Fruit fly (Drosophila melanogaster): ENCODE data around the gene Itpr.

The Itpr gene

dm6 chr3R:5518627-5519026 lies 1.7 kb downstream of the Itpr start (continued):
- TF ChIP-seq CG8319 (GFP tag; optimal IDR thresholded peaks at IDR 0.05): peak; percentile 51
- no peak for TF ChIP-seq CG9139 (GFP tag; optimal IDR thresholded peaks at IDR 0.05)
- peak; percentile 40 for TF ChIP-seq CG11902 (GFP tag; optimal IDR thresholded peaks at IDR 0.05)
- peak; percentile 52 for TF ChIP-seq Sox15 (GFP tag; optimal IDR thresholded peaks at IDR 0.05)
- peak; percentile 80 for TF ChIP-seq CG3919 (GFP tag; optimal IDR thresholded peaks at IDR 0.05)
- TF ChIP-seq CG10631 (GFP tag; optimal IDR thresholded peaks at IDR 0.05): peak; percentile 68
- TF ChIP-seq Smox (GFP tag; optimal IDR thresholded peaks at IDR 0.05): peak; percentile 53
- TF ChIP-seq achi (GFP tag; optimal IDR thresholded peaks at IDR 0.05): peak; percentile 65
- TF ChIP-seq dac (GFP tag; optimal IDR thresholded peaks at IDR 0.05): peak; percentile 43
- no peak for TF ChIP-seq Eip93F (GFP tag; optimal IDR thresholded peaks at IDR 0.05)
- no peak for TF ChIP-seq fd85E (GFP tag; optimal IDR thresholded peaks at IDR 0.05)
- TF ChIP-seq CG11762 (GFP tag; optimal IDR thresholded peaks at IDR 0.05; ENCODE audit: insufficient read depth): peak; percentile 11
- peak; percentile 78 for TF ChIP-seq CG32006 (GFP tag; optimal IDR thresholded peaks at IDR 0.05)
- peak; percentile 71 for TF ChIP-seq Hr4 (GFP tag; optimal IDR thresholded peaks at IDR 0.05)
- TF ChIP-seq CG3032 (tag; optimal IDR thresholded peaks at IDR 0.05): peak; percentile 48
- peak; percentile 74 for TF ChIP-seq CG10669 (GFP tag; optimal IDR thresholded peaks at IDR 0.05)
- TF ChIP-seq CG6163 (GFP tag; IDR thresholded peaks at IDR 0.05): peak; percentile 80
- TF ChIP-seq ss (GFP tag; optimal IDR thresholded peaks at IDR 0.05): peak; percentile 40 to 93
- peak; percentile 74 for TF ChIP-seq pdm3 (GFP tag; optimal IDR thresholded peaks at IDR 0.05)
- peak; percentile 41 for TF ChIP-seq CG1621 (tag; optimal IDR thresholded peaks at IDR 0.05)

dm6 chr3R:5519789-5520188 lies 2.9 kb downstream of the Itpr start:
- no peak for TF ChIP-seq Ets21C (GFP tag; optimal IDR thresholded peaks at IDR 0.05)
- TF ChIP-seq Hr38 (GFP tag; optimal IDR thresholded peaks at IDR 0.05): no peak
- TF ChIP-seq CG6163 (GFP tag; IDR thresholded peaks at IDR 0.05): 0 out of 3 replicates have a peak, but pooled peaks have one; percentile 22
- no peak for TF ChIP-seq dac (GFP tag; optimal IDR thresholded peaks at IDR 0.05)
- TF ChIP-seq Eip75B (GFP tag; optimal IDR thresholded peaks at IDR 0.05): no peak
- no peak for TF ChIP-seq Blimp-1 (GFP tag; optimal IDR thresholded peaks at IDR 0.05)
- TF ChIP-seq dsx (GFP tag; optimal IDR thresholded peaks at IDR 0.05; ENCODE audit: poor library complexity, severe bottlenecking): no peak
- no peak for TF ChIP-seq Hr4 (GFP tag; optimal IDR thresholded peaks at IDR 0.05)
- TF ChIP-seq CG8632 (GFP tag; optimal IDR thresholded peaks at IDR 0.05): no peak
- no peak for TF ChIP-seq CG16779 (tag; optimal IDR thresholded peaks at IDR 0.05)
- peak; percentile 98 for TF ChIP-seq svp (GFP tag)

DNA sequence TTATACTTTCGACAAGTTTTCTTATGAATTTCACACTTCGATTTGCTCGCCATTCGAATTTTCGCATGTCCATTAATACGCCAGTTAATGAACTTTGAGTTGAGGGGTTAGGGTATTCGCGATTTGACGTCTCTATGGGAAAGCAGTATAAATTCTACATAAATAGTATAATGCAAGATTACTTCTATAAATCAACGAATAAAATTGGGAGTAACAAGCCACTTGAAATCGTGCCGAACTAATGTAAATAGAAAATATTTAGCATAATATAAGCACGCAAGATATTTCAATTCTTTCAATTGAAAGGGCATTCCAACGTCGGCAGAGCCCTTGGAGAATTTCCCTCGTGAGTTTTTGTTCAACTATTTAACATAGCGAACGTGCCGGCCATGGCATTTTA lies 3.6 kb downstream of the Itpr start:
- no peak for TF ChIP-seq esn (GFP tag; optimal IDR thresholded peaks at IDR 0.05)
- no peak for TF ChIP-seq Ets96B (tag; optimal IDR thresholded peaks at IDR 0.05)
- peak; percentile 52 for TF ChIP-seq Eip78C (GFP tag)
- TF ChIP-seq Sox15 (GFP tag; optimal IDR thresholded peaks at IDR 0.05): no peak
- peak; percentile 31 for TF ChIP-seq Hr4 (GFP tag; optimal IDR thresholded peaks at IDR 0.05)
- TF ChIP-seq CG8632 (GFP tag; optimal IDR thresholded peaks at IDR 0.05): no peak

dm6 chr3R:5523070-5523637 lies 6.2 kb downstream of the Itpr start, which contains the start of the genes CG43845 and Nmdar1:
CG43845 (minus strand) TSS chr3R:5523120.
Nmdar1 (minus strand) TSS chr3R:5523328.
- TF ChIP-seq CG4318 (GFP tag; optimal IDR thresholded peaks at IDR 0.05) (no peak), vri (GFP tag; optimal IDR thresholded peaks at IDR 0.05) (no peak), fd59A (GFP tag; optimal IDR thresholded peaks at IDR 0.05) (no peak), Hr39 (GFP tag; optimal IDR thresholded peaks at IDR 0.05) (no peak), Ets96B (tag; optimal IDR thresholded peaks at IDR 0.05) (no peak), dac (GFP tag; optimal IDR thresholded peaks at IDR 0.05) (no peak), spab (GFP tag; optimal IDR thresholded peaks at IDR 0.05) (no peak), CG15336 (GFP tag; IDR thresholded peaks at IDR 0.05) (no peak), CG8319 (GFP tag; optimal IDR thresholded peaks at IDR 0.05) (no peak), CG8119 (GFP tag; IDR thresholded peaks at IDR 0.05) (no peak), CG11902 (GFP tag; optimal IDR thresholded peaks at IDR 0.05) (no peak), Sox15 (GFP tag; optimal IDR thresholded peaks at IDR 0.05) (no peak), Sox14 (GFP tag; optimal IDR thresholded peaks at IDR 0.05) (no peak), lz (GFP tag; optimal IDR thresholded peaks at IDR 0.05) (no peak), Gug (GFP tag; IDR thresholded peaks at IDR 0.05) (no peak), achi (GFP tag; optimal IDR thresholded peaks at IDR 0.05) (no peak), salr (GFP tag; optimal IDR thresholded peaks at IDR 0.05) (no peak), CG11294 (GFP tag; IDR thresholded peaks at IDR 0.05) (no peak)
